Fruit fly (Drosophila melanogaster): ENCODE results near the gene CG13970.

DNA sequence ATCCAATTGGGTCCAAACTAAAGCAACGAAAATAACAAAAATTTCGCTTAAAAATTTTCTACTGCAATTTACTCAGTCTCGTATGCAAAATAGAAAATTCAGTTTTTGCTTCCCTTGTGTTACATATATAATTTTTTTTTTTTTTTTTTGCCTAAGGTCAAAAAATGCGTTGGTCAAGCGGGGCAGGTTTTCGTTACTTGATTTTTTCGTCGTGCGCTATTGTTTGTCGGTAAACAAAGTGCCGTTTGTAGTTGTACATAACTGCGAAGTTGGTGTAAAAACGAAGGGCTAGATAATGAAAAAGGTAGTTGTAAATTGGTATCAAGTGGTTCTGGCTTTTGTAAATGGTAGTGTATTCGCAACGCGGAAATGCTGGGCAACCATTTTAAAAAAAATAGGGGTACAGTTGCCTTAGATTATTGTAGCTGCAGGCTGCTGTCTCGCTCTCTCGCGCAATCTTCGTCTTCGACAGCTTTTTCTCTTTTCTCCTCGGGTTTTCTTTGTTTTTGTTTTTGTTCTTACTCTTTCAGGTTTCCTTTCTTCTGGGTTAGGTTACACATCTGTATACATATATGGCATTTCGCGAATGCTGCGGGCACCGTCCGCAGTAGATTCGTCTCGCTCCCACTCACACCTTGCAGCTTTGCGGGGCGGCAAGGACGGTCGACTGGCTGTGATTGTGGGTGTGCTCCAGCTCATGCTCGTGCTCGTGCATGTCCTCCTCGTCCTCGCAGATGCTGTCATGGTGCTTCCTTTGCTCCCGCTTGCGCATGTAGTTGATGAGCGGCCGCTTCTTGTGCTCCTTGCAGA, 21.6 kb downstream of the CG13970 start:
- no peak for TF ChIP-seq CG1602 (GFP tag; optimal IDR thresholded peaks at IDR 0.05)
- 0 out of 2 replicates have a peak, but pooled peaks have one; percentile 16 for TF ChIP-seq sens-2 (GFP tag; IDR thresholded peaks at IDR 0.05)

Measured in whole organism, embryonic.